Fruit fly (Drosophila melanogaster) whole organism, wandering third instar larva: Measurements from ENCODE around the gene Nup107.

Experiments
- Abd-B ChIP-seq: fragments of >200 bp; optimal IDR thresholded peaks from 2 replicates; lab custom pipeline; 2017; ENCODE audit warnings: missing biosample characterization, missing genetic modification characterization
- CG32264 ChIP-seq: fragments of 200-800 bp; sonication (Bioruptor generic); optimal IDR thresholded peaks from 2 replicates; lab custom pipeline; 2016; ENCODE audit warnings: missing biosample characterization, missing genetic modification characterization
- CG9705 ChIP-seq: fragments of 200-800 bp; sonication (Bioruptor generic); optimal IDR thresholded peaks from 2 replicates; lab custom pipeline; 2018; ENCODE audit warnings: missing biosample characterization, mild to moderate bottlenecking, missing genetic modification characterization
- CrebA ChIP-seq: fragments of 200-800 bp; sonication (Bioruptor generic); optimal IDR thresholded peaks from 2 replicates; lab custom pipeline; 2016; ENCODE audit warnings: missing biosample characterization, mild to moderate bottlenecking, missing genetic modification characterization, borderline replicate concordance
- Dfd ChIP-seq: fragments of >200 bp; optimal IDR thresholded peaks from 2 replicates; lab custom pipeline; 2017; ENCODE audit warnings: missing biosample characterization, missing genetic modification characterization
- Dif ChIP-seq: fragments of 200-275, 200-300 bp; sonication (Bioruptor generic); optimal IDR thresholded peaks from 2 replicates; lab custom pipeline; 2018; ENCODE audit warnings: missing biosample characterization, missing genetic modification characterization; ENCODE audit not compliant: partially characterized antibody
- HLH106 ChIP-seq: fragments of 200-800 bp; optimal IDR thresholded peaks from 3 replicates; lab custom pipeline; 2019; ENCODE audit warnings: missing biosample characterization, mild to moderate bottlenecking, missing genetic modification characterization, moderate library complexity
- Hnf4 ChIP-seq: fragments of 200-800 bp; sonication (Bioruptor generic); optimal IDR thresholded peaks from 2 replicates; lab custom pipeline; 2016; ENCODE audit warnings: missing biosample characterization, mild to moderate bottlenecking, missing genetic modification characterization
- Hr78 ChIP-seq: fragments of >200 bp; optimal IDR thresholded peaks from 2 replicates; lab custom pipeline; 2017; ENCODE audit warnings: missing biosample characterization, missing genetic modification characterization
- Hr83 ChIP-seq: fragments of 200-300 bp; sonication (Bioruptor generic); optimal IDR thresholded peaks from 2 replicates; lab custom pipeline; 2016; ENCODE audit warnings: missing biosample characterization, mild to moderate bottlenecking, missing genetic modification characterization, moderate library complexity; ENCODE audit not compliant: poor library complexity, severe bottlenecking
- Mio ChIP-seq: sonication (Bioruptor generic); optimal IDR thresholded peaks from 2 replicates; lab custom pipeline; 2016; ENCODE audit warnings: missing biosample characterization, missing genetic modification characterization
- Myc ChIP-seq: fragments of >200 bp; optimal IDR thresholded peaks from 2 replicates; lab custom pipeline; 2017
- N ChIP-seq: fragments of >200 bp; optimal IDR thresholded peaks from 2 replicates; lab custom pipeline; 2018; ENCODE audit warnings: missing biosample characterization, missing external identifiers, missing genetic modification characterization
- OdsH ChIP-seq: fragments of 200-800 bp; sonication (Bioruptor generic); optimal IDR thresholded peaks from 2 replicates; lab custom pipeline; 2016; ENCODE audit warnings: missing biosample characterization, mild to moderate bottlenecking, missing genetic modification characterization
- Rel ChIP-seq, 2 experiments: fragments of 200-800 bp; sonication (Bioruptor generic) in 1 of 2; optimal IDR thresholded peaks; 2 replicates in 1 of 2; 3 replicates in 1 of 2; lab custom pipeline; 2016 to 2019; ENCODE audit warnings: mild to moderate bottlenecking in 2 of 2, missing biosample characterization in 2 of 2, missing genetic modification characterization in 2 of 2, moderate library complexity in 1 of 2
- Sp1 ChIP-seq: fragments of 200-800 bp; sonication (Bioruptor generic); optimal IDR thresholded peaks from 3 replicates; lab custom pipeline; 2019; ENCODE audit warnings: missing biosample characterization, mild to moderate bottlenecking, missing genetic modification characterization, moderate library complexity
- Vsx2 ChIP-seq: fragments of 200-300, 225-300 bp; sonication (Bioruptor generic); optimal IDR thresholded peaks from 2 replicates; lab custom pipeline; 2018; ENCODE audit warnings: missing biosample characterization, missing genetic modification characterization; ENCODE audit not compliant: partially characterized antibody
- brk ChIP-seq: fragments of 200-800 bp; sonication (Bioruptor generic); optimal IDR thresholded peaks from 2 replicates; lab custom pipeline; 2016; ENCODE audit warnings: missing biosample characterization, mild to moderate bottlenecking, missing genetic modification characterization
- dmrt93B ChIP-seq: fragments of 200-800 bp; sonication (Bioruptor generic); optimal IDR thresholded peaks from 2 replicates; lab custom pipeline; 2018; ENCODE audit warnings: missing biosample characterization, mild to moderate bottlenecking, missing genetic modification characterization
- ey ChIP-seq: fragments of 200-800 bp; sonication (Bioruptor generic); optimal IDR thresholded peaks from 2 replicates; lab custom pipeline; 2016; ENCODE audit warnings: missing biosample characterization, missing genetic modification characterization
- foxo ChIP-seq, 2 experiments: fragments of 200-800 bp; sonication (Bioruptor generic); optimal IDR thresholded peaks; 2 replicates in 1 of 2; 3 replicates in 1 of 2; lab custom pipeline; 2016 to 2017; ENCODE audit warnings: missing biosample characterization in 2 of 2, missing genetic modification characterization in 2 of 2
- fru ChIP-seq: fragments of 200-800 bp; sonication (Bioruptor generic); optimal IDR thresholded peaks from 3 replicates; lab custom pipeline; 2016; ENCODE audit warnings: missing biosample characterization, mild to moderate bottlenecking, missing genetic modification characterization
- h ChIP-seq: fragments of 200-800 bp; sonication (Bioruptor generic); optimal IDR thresholded peaks from 3 replicates; lab custom pipeline; 2016; ENCODE audit warnings: missing biosample characterization, mild to moderate bottlenecking, missing genetic modification characterization
- jim ChIP-seq: fragments of 175-275, 200-325 bp; sonication (Bioruptor generic); optimal IDR thresholded peaks from 2 replicates; lab custom pipeline; 2016; ENCODE audit warnings: missing biosample characterization, mild to moderate bottlenecking, missing genetic modification characterization
- lola ChIP-seq: fragments of >200 bp; optimal IDR thresholded peaks from 2 replicates; lab custom pipeline; 2017; ENCODE audit warnings: missing biosample characterization, missing genetic modification characterization
- pan ChIP-seq: fragments of >200 bp; optimal IDR thresholded peaks from 2 replicates; lab custom pipeline; 2017
- sv ChIP-seq: fragments of 200-800 bp; sonication (Bioruptor generic); optimal IDR thresholded peaks from 3 replicates; lab custom pipeline; 2016; ENCODE audit warnings: missing biosample characterization, missing genetic modification characterization
- woc ChIP-seq: sonication (Bioruptor generic); optimal IDR thresholded peaks from 2 replicates; lab custom pipeline; 2016; ENCODE audit warnings: missing biosample characterization, mild to moderate bottlenecking, missing genetic modification characterization

Nup107 gene

dm6 chr2L:10701499-10702062 is 34.3 kb downstream of the Nup107 start, which contains the start of gene Lip1:
Gene Lip1 (minus strand): TSS chr2L:10701544.
- TF ChIP-seq CrebA (GFP tag; lab: Kevin White, UChicago): no peak
- no peak for TF ChIP-seq ey
- TF ChIP-seq HLH106 (tag; lab: Kevin White, UChicago): no peak
- no peak for TF ChIP-seq Vsx2 (GFP tag; lab: Kevin White, UChicago)
- no peak for TF ChIP-seq Abd-B (GFP tag; lab: Kevin White, UChicago)
- TF ChIP-seq Sp1 (GFP tag; lab: Kevin White, UChicago): no peak

DNA sequence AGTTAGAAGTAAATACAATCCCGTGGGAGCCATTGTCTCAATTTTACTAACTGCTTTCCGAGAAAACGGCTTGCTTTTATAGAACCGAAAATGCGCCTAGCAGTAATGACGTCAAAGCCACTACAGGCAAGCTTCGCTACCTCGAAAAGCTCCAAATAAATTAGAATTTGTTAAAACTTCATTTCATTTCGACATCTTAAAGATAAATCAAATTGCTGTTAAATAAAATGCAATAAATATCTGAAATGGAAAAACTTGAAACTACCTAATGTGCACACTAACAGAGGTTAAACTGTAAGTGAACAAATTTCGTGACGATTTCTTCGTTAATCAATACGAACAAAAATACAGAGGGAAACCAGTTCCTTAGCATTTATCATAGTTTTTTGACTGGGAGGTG is 37.9 kb downstream of the Nup107 start, which contains the start of gene CG7300:
Gene CG7300, minus strand, starts transcription at position 52 of the 400 bp plus-strand sequence.
- TF ChIP-seq h (GFP tag; lab: Kevin White, UChicago) (peak; percentile 13), sv (GFP tag; lab: Kevin White, UChicago) (peak; percentile 8), Dfd (GFP tag; lab: Kevin White, UChicago) (no peak)

DNA sequence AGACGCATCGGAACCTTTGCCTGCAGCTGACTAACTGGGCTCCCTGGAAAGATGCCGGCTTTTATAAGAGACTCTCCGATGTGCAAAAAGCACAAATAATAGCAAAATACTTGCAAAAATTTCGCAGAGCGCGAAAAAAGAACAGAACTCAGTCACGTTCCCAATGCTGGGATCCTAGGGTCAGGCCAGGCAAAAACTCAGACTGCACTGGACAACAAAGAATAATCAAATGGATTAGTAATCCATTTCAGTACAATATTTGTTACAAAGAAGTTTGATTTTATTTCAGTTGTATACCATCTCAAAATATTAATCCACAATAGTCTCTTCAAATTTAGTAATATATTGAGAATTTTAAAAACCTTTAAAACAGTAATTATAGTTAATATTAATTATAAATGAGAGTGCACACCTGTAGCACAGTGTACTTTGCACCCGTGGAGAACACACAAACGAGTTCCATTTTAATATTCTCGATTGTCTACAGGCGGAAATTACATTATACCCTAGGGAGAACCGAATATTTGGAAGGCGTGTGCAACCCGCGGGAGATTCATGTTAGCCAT is 41.7 kb downstream of the Nup107 start, which contains the start of gene CG17108:
Gene CG17108, minus strand, starts transcription at position 51 of the 566 bp plus-strand sequence.
- TF ChIP-seq pan (lab: Kevin White, UChicago): no peak
- TF ChIP-seq Abd-B (GFP tag; lab: Kevin White, UChicago): no peak
- TF ChIP-seq Hr78 (GFP tag; lab: Kevin White, UChicago): no peak
- no peak for TF ChIP-seq Rel (GFP tag; optimal IDR thresholded peaks at IDR 0.05; lab: Kevin White, UChicago)
- no peak for TF ChIP-seq Rel (tag; optimal IDR thresholded peaks at IDR 0.05; lab: Kevin White, UChicago)
- TF ChIP-seq Dfd (GFP tag; lab: Kevin White, UChicago): no peak
- no peak for TF ChIP-seq Hr83 (GFP tag; lab: Kevin White, UChicago)
- TF ChIP-seq fru (GFP tag; lab: Kevin White, UChicago): no peak
- TF ChIP-seq foxo (GFP tag; optimal IDR thresholded peaks at IDR 0.05; lab: Kevin White, UChicago): no peak
- TF ChIP-seq Sp1 (GFP tag; lab: Kevin White, UChicago): no peak
- TF ChIP-seq ey: no peak
- TF ChIP-seq N (GFP tag; lab: Kevin White, UChicago): no peak
- no peak for TF ChIP-seq Dif
- TF ChIP-seq dmrt93B (GFP tag; lab: Kevin White, UChicago): no peak

DNA sequence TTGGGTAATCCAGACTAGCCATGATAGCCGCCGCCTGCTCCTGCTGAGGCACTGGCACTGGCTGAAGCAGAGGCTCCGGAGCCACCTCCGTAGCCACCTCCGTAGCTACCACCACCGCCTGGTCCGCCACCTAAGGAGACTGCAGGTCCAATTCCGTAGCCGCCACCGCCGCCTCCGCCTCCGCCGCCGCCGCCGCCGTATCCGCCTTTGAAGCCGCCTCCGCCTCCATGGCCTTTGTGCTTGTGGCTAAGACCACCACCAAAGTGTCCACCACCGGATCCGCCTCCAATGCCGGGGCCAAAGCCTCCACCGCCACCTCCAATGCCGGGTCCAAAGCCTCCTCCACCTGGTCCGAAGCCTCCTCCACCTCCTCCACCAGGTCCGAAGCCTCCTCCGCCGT is 42.9 kb downstream of the Nup107 start:
- TF ChIP-seq Mio (GFP tag; lab: Kevin White, UChicago) (no peak), lola (GFP tag; lab: Kevin White, UChicago) (no peak), Hr78 (GFP tag; lab: Kevin White, UChicago) (no peak), Vsx2 (GFP tag; lab: Kevin White, UChicago) (no peak), Dfd (GFP tag; lab: Kevin White, UChicago) (peak; percentile 56), woc (GFP tag; lab: Kevin White, UChicago) (no peak)
- TF ChIP-seq, all 38 proteins: peak for 1

- TF ChIP-seq h (GFP tag; lab: Kevin White, UChicago): no peak
- TF ChIP-seq Rel (GFP tag; optimal IDR thresholded peaks at IDR 0.05; lab: Kevin White, UChicago): no peak
- peak; percentile 84 for TF ChIP-seq Rel (tag; optimal IDR thresholded peaks at IDR 0.05; lab: Kevin White, UChicago)
Measured at dm6 chr2L:10689221-10690034, 46.4 kb downstream of the Nup107 start, which contains the start of gene CG7294. Gene CG7294 (minus strand): TSS chr2L:10689271.

DNA sequence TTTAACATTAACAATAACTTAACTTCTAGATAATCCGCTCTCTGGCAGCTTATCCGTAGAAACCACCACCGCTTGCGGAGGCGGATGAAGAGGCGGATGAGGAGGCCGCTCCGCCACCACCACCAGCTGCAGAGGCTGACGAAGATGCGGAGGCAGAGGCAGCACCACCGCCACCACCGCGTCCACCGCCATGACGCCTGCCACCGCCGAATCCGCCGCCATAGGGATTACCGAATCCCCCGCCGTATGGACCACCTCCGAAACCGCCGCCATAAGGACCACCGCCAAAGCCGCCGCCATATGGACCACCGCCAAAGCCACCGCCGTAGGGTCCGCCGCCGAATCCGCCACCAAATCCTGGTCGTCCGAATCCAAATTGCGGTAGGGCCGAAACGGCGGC is 47.1 kb downstream of the Nup107 start:
- no peak for TF ChIP-seq CG32264 (GFP tag; lab: Kevin White, UChicago)
- TF ChIP-seq CG9705 (GFP tag; lab: Kevin White, UChicago): no peak
- TF ChIP-seq h (GFP tag; lab: Kevin White, UChicago): no peak
- TF ChIP-seq dmrt93B (GFP tag; lab: Kevin White, UChicago): no peak
- TF ChIP-seq brk: no peak
- no peak for TF ChIP-seq foxo (GFP tag; optimal IDR thresholded peaks at IDR 0.05; lab: Kevin White, UChicago)
- no peak for TF ChIP-seq CrebA (GFP tag; lab: Kevin White, UChicago)
- TF ChIP-seq fru (GFP tag; lab: Kevin White, UChicago): no peak
- TF ChIP-seq jim: no peak
- TF ChIP-seq OdsH: no peak
- no peak for TF ChIP-seq Hnf4 (GFP tag; lab: Kevin White, UChicago)
- TF ChIP-seq Myc (lab: Kevin White, UChicago): no peak
- no peak for TF ChIP-seq Hr78 (GFP tag; lab: Kevin White, UChicago)
